Worm (Caenorhabditis elegans): ENCODE measurements around the gene Y46G5A.15.

Gene Y46G5A.15

ce11 chrII:12738284-12739201 lies 46.7 kb downstream of the Y46G5A.15 start, which contains the start of gene pisy-1 (continued):
- TF ChIP-seq hlh-17 (GFP tag; optimal IDR thresholded peaks at IDR 0.05; ENCODE audit: borderline replicate concordance) (no peak), lin-13 (GFP tag; optimal IDR thresholded peaks at IDR 0.05) (peak; percentile 32), nhr-237 (tag; optimal IDR thresholded peaks at IDR 0.05) (no peak), dpl-1 (GFP tag; optimal IDR thresholded peaks at IDR 0.05) (peak; percentile 77 to 90 (median 81)), unc-62 (GFP tag; optimal IDR thresholded peaks at IDR 0.05) (no peak), alr-1 (tag; optimal IDR thresholded peaks at IDR 0.05; ENCODE audit: borderline replicate concordance) (no peak), pax-3 (tag; optimal IDR thresholded peaks at IDR 0.05) (no peak), unc-98 (GFP tag; IDR thresholded peaks at IDR 0.05) (no peak), nhr-11 (tag; optimal IDR thresholded peaks at IDR 0.05) (no peak), snu-23 (GFP tag; optimal IDR thresholded peaks at IDR 0.05) (peak; percentile 67), pag-3 (tag; optimal IDR thresholded peaks at IDR 0.05; ENCODE audit: borderline replicate concordance, insufficient read depth) (no peak), nhr-84 (tag; optimal IDR thresholded peaks at IDR 0.05) (no peak), lsy-2 (tag; optimal IDR thresholded peaks at IDR 0.05) (peak; percentile 55 to 80), fkh-4 (tag; optimal IDR thresholded peaks at IDR 0.05; ENCODE audit: borderline replicate concordance) (no peak), ceh-88 (GFP tag; IDR thresholded peaks at IDR 0.05) (no peak), lin-35 (GFP tag; optimal IDR thresholded peaks at IDR 0.05) (peak; percentile 89 to 94), lin-14 (GFP tag; optimal IDR thresholded peaks at IDR 0.05) (no peak), unc-130 (tag; optimal IDR thresholded peaks at IDR 0.05) (peak; percentile 70), ztf-4 (tag; optimal IDR thresholded peaks at IDR 0.05) (no peak), mef-2 (tag; optimal IDR thresholded peaks at IDR 0.05) (no peak), ceh-82 (tag; optimal IDR thresholded peaks at IDR 0.05) (peak; percentile 27 to 64 (median 38)), fkh-8 (tag; optimal IDR thresholded peaks at IDR 0.05) (no peak), irx-1 (tag; optimal IDR thresholded peaks at IDR 0.05) (no peak), nhr-19 (GFP tag; conservative IDR thresholded peaks at IDR 0.05) (no peak; the same call in 1 of the 2 replicates), F16B12.6 (tag; optimal IDR thresholded peaks at IDR 0.05) (peak; percentile 32), rnt-1 (tag; optimal IDR thresholded peaks at IDR 0.05) (peak; percentile 64), C04F5.9 (tag; optimal IDR thresholded peaks at IDR 0.05) (no peak), blmp-1 (tag; optimal IDR thresholded peaks at IDR 0.05) (no peak), sptf-1 (tag; optimal IDR thresholded peaks at IDR 0.05) (no peak), isw-1 (GFP tag; IDR thresholded peaks at IDR 0.05) (peak; percentile 6; the same call in 1 of the 2 replicates), hlh-4 (tag; optimal IDR thresholded peaks at IDR 0.05) (no peak), hpl-2 (GFP tag; optimal IDR thresholded peaks at IDR 0.05) (no peak), grh-1 (GFP tag; IDR thresholded peaks at IDR 0.05) (no peak)

- TF ChIP-seq elt-3 (tag; optimal IDR thresholded peaks at IDR 0.05): no peak
- no peak for TF ChIP-seq pax-3 (tag; optimal IDR thresholded peaks at IDR 0.05)
- TF ChIP-seq unc-98 (GFP tag; IDR thresholded peaks at IDR 0.05): no peak
- no peak for TF ChIP-seq nhr-76 (tag; optimal IDR thresholded peaks at IDR 0.05)
- TF ChIP-seq nhr-19 (GFP tag; conservative IDR thresholded peaks at IDR 0.05): no peak
- TF ChIP-seq ama-1 (optimal IDR thresholded peaks at IDR 0.05): no peak
- no peak for TF ChIP-seq mef-2 (tag; optimal IDR thresholded peaks at IDR 0.05)
- TF ChIP-seq ceh-82 (tag; optimal IDR thresholded peaks at IDR 0.05): no peak
- no peak for TF ChIP-seq mep-1 (tag; optimal IDR thresholded peaks at IDR 0.05)
These were observed 48.6 kb downstream of the Y46G5A.15 start, which contains the start of gene snrp-200 for ce11 chrII:12736579-12736978. Gene snrp-200 (minus strand): TSS chrII:12736910.
